Fruit fly (Drosophila melanogaster): ENCODE measurements around the gene CG42740.

The CG42740 gene

DNA sequence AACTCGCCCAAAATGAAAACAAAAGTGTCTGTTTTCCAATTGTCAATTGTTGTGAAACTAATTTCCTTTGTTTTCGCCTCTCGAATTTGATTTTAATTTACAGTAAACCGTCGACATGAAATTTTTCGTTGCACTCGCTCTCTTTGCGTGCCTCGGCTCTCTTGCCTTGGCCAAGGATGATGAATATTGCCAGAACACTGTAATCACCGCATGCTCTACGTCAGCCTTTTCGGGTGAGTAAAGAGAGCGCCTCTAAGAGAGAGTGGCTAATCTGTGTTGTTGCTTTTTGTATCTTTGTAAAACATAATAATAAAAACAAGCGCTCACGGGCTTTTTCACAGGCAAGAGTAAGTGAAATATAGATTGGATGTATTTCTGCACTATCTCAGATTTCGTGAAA, 33.7 kb downstream of the CG42740 start:
- TF ChIP-seq Lim3 (GFP tag; IDR thresholded peaks at IDR 0.05) = no peak
- TF ChIP-seq MTF-1 (GFP tag; optimal IDR thresholded peaks at IDR 0.05; ENCODE audit: borderline replicate concordance) = peak; percentile 97
- peak; percentile 9 for TF ChIP-seq CG13624 (GFP tag; optimal IDR thresholded peaks at IDR 0.05)
- no peak for TF ChIP-seq CG11504 (tag; optimal IDR thresholded peaks at IDR 0.05)
- peak; percentile 93 for TF ChIP-seq Trl (optimal IDR thresholded peaks at IDR 0.05)
- TF ChIP-seq Trl (GFP tag; optimal IDR thresholded peaks at IDR 0.05) = no peak
- TF ChIP-seq Dll (GFP tag; IDR thresholded peaks at IDR 0.05; ENCODE audit: partially characterized antibody) = no peak; the same call in 3 of the 4 replicates
- no peak for TF ChIP-seq Meics (GFP tag; optimal IDR thresholded peaks at IDR 0.05)
- no peak for TF ChIP-seq hb (GFP tag; IDR thresholded peaks at IDR 0.05; ENCODE audit: partially characterized antibody)
- peak; percentile 1 for TF ChIP-seq nom (GFP tag; optimal IDR thresholded peaks at IDR 0.05)
- TF ChIP-seq wor (GFP tag; IDR thresholded peaks at IDR 0.05) = no peak
- TF ChIP-seq ftz-f1 (GFP tag; optimal IDR thresholded peaks at IDR 0.05) = no peak
- TF ChIP-seq gfzf (GFP tag; optimal IDR thresholded peaks at IDR 0.05) = no peak
- peak; percentile 10 for TF ChIP-seq lbe (GFP tag; optimal IDR thresholded peaks at IDR 0.05)
- TF ChIP-seq Bteb2 (GFP tag; optimal IDR thresholded peaks at IDR 0.05) = no peak
- peak; percentile 10 for TF ChIP-seq Med (GFP tag)
- TF ChIP-seq CG3163 (GFP tag; optimal IDR thresholded peaks at IDR 0.05) = peak; percentile 95
- peak; percentile 56 for TF ChIP-seq yki (optimal IDR thresholded peaks at IDR 0.05)
- TF ChIP-seq ac (GFP tag; optimal IDR thresholded peaks at IDR 0.05) = no peak
- no peak for TF ChIP-seq dimm (GFP tag; IDR thresholded peaks at IDR 0.05)

DNA sequence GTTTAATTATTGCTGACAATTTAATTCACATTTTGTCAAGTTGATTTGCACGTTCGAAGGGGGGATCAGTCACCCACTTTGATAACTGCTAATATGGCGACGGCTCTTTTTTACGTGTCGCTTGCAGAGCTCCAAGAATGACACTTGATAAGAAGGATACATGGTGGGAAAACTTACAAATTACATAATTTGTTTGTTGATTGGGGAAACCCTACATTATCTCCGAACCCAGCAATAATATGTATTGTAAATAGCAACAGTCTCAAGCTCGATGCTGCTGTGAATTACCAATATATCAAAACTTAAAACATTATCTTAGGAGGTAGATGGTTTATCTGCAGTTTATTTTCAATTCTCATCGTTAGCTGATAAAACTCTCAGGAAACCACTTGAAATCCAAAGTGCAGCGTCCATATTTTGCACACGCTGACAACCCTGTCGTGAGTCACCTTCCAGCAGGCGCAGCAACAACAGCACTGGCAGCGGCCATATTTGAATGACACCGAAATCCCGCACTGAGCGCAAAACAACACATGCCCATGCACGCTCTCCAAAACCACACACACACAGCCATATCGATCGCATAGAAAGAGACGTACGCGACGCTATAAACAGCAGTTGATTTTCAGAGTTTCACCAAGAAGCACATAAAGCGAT, 34.4 kb downstream of the CG42740 start:
- TF ChIP-seq Hmx (GFP tag; optimal IDR thresholded peaks at IDR 0.05) (peak; percentile 95), Bdp1 (GFP tag; optimal IDR thresholded peaks at IDR 0.05) (peak; percentile 88), nau (GFP tag; optimal IDR thresholded peaks at IDR 0.05) (peak; percentile 96), Oaz (GFP tag; IDR thresholded peaks at IDR 0.05) (peak; percentile 86), Antp (GFP tag; optimal IDR thresholded peaks at IDR 0.05) (peak; percentile 97), zen2 (GFP tag; IDR thresholded peaks at IDR 0.05; ENCODE audit: partially characterized antibody) (no peak), CG16815 (GFP tag; optimal IDR thresholded peaks at IDR 0.05) (peak; percentile 98), CG11723 (GFP tag; optimal IDR thresholded peaks at IDR 0.05) (peak; percentile 98), CG4404 (GFP tag; IDR thresholded peaks at IDR 0.05) (peak; percentile 93), CG2116 (GFP tag; optimal IDR thresholded peaks at IDR 0.05) (peak; percentile 83), fru (optimal IDR thresholded peaks at IDR 0.05) (no peak), jigr1 (GFP tag; IDR thresholded peaks at IDR 0.05) (peak; percentile 85), CG3065 (GFP tag; optimal IDR thresholded peaks at IDR 0.05) (peak; percentile 92), Awh (GFP tag; IDR thresholded peaks at IDR 0.05) (peak; percentile 70; the same call in 1 of the 2 replicates), stc (GFP tag; IDR thresholded peaks at IDR 0.05) (peak; percentile 75), CG7786 (GFP tag; optimal IDR thresholded peaks at IDR 0.05) (peak; percentile 98), row (GFP tag; IDR thresholded peaks at IDR 0.05) (peak; percentile 93), Dref (GFP tag; IDR thresholded peaks at IDR 0.05) (peak; percentile 39), hth (optimal IDR thresholded peaks at IDR 0.05) (no peak), p53 (GFP tag; optimal IDR thresholded peaks at IDR 0.05) (peak; percentile 93), NC2β (GFP tag; optimal IDR thresholded peaks at IDR 0.05) (peak; percentile 93), knrl (GFP tag; IDR thresholded peaks at IDR 0.05; ENCODE audit: partially characterized antibody) (no peak), CG14050 (GFP tag; IDR thresholded peaks at IDR 0.05) (peak; percentile 80), CG10431 (GFP tag; optimal IDR thresholded peaks at IDR 0.05) (peak; percentile 89), CG13424 (tag; optimal IDR thresholded peaks at IDR 0.05) (peak; percentile 96), Lhr (GFP tag; optimal IDR thresholded peaks at IDR 0.05) (peak; percentile 94), eve (GFP tag; optimal IDR thresholded peaks at IDR 0.05) (peak; percentile 13 to 99), gro (GFP tag; optimal IDR thresholded peaks at IDR 0.05) (peak; percentile 96), fd3F (GFP tag; optimal IDR thresholded peaks at IDR 0.05) (peak; percentile 92), sens-2 (GFP tag; IDR thresholded peaks at IDR 0.05) (peak; percentile 77; the same call in 1 of the 2 replicates), fd96Cb (tag; optimal IDR thresholded peaks at IDR 0.05) (peak; percentile 95), PHDP (tag; optimal IDR thresholded peaks at IDR 0.05) (peak; percentile 91)

Measured in whole organism, embryonic.